Worm (Caenorhabditis elegans) whole organism, young adult: ENCODE results near the gene F27E5.8.

Experiments used
- B0019.2 ChIP-seq: fragments of 200-800 bp; sonication (Bioruptor generic); conservative IDR thresholded peaks from 2 replicates; pipeline ENCODE4 v1.3.6; 2022; ENCODE audit warnings: missing genetic modification reagents, missing genetic modification characterization, missing compliant biosample characterization
- B0035.1 ChIP-seq: sonication (generic microtip); optimal IDR thresholded peaks from 2 replicates; lab custom pipeline; 2016; ENCODE audit warnings: missing genetic modification characterization, mild to moderate bottlenecking, missing compliant biosample characterization, missing genotype, missing genetic modification reagents
- F22D6.2 ChIP-seq: sonication (generic microtip); optimal IDR thresholded peaks from 2 replicates; lab custom pipeline; 2016; ENCODE audit warnings: mild to moderate bottlenecking, missing genetic modification characterization, missing compliant biosample characterization
- F37B4.10 ChIP-seq: fragments of 200-800 bp; sonication (Bioruptor generic); IDR thresholded peaks from 2 replicates; pipeline ENCODE4 v1.3.6; 2022; ENCODE audit warnings: missing genetic modification characterization, missing compliant biosample characterization
- F39B2.1 ChIP-seq: fragments of 200-800 bp; sonication (Bioruptor generic); IDR thresholded peaks from 2 replicates; pipeline ENCODE4 v1.3.6; 2022; ENCODE audit warnings: missing genetic modification reagents, missing genetic modification characterization, missing compliant biosample characterization
- F49E8.2 ChIP-seq: sonication (generic microtip); optimal IDR thresholded peaks from 3 replicates; lab custom pipeline; 2017; ENCODE audit warnings: missing genetic modification characterization, mild to moderate bottlenecking, missing compliant biosample characterization, antibody characterized with exemption, moderate library complexity; ENCODE audit not compliant: insufficient read depth
- K12H6.12 ChIP-seq: fragments of 200-800 bp; sonication (Bioruptor generic); optimal IDR thresholded peaks from 2 replicates; lab custom pipeline; 2018; ENCODE audit warnings: mild to moderate bottlenecking, missing genetic modification characterization, missing compliant biosample characterization
- T07F8.4 ChIP-seq: sonication (generic microtip); optimal IDR thresholded peaks from 2 replicates; lab custom pipeline; 2016; ENCODE audit warnings: mild to moderate bottlenecking, missing genetic modification characterization, moderate library complexity, missing compliant biosample characterization
- Y53F4B.3 ChIP-seq: fragments of 200-800 bp; sonication (Bioruptor generic); IDR thresholded peaks from 2 replicates; pipeline ENCODE4 v1.3.6; 2022; ENCODE audit warnings: missing genetic modification reagents, missing genetic modification characterization, missing compliant biosample characterization
- Y53G8AR.9 ChIP-seq: fragments of 200-800 bp; sonication (Bioruptor generic); conservative IDR thresholded peaks from 2 replicates; pipeline ENCODE4 v1.3.6; 2022; ENCODE audit warnings: missing genetic modification reagents, missing genetic modification characterization, missing compliant biosample characterization
- Y67H2A.10 ChIP-seq: fragments of 200-800 bp; sonication (Bioruptor generic); conservative IDR thresholded peaks from 2 replicates; pipeline ENCODE4 v1.3.6; 2022; ENCODE audit warnings: missing genetic modification reagents, missing genetic modification characterization, missing compliant biosample characterization
- akir-1 ChIP-seq: fragments of 200-800 bp; sonication (Bioruptor generic); optimal IDR thresholded peaks from 2 replicates; lab custom pipeline; 2018; ENCODE audit warnings: mild to moderate bottlenecking, missing genetic modification characterization, moderate library complexity, missing compliant biosample characterization
- ama-1 ChIP-seq, 3 experiments: fragments of 150-350 bp in 1 of 3; sonication (generic microtip) in 2 of 3; optimal IDR thresholded peaks; 2 replicates each; lab custom pipeline; 2014 to 2018; ENCODE audit warnings: missing biosample characterization in 2 of 3, missing genetic modification characterization in 2 of 3, missing genetic modification reagents in 2 of 3
- aptf-3 ChIP-seq: fragments of 200-800 bp; sonication (Bioruptor generic); IDR thresholded peaks from 2 replicates; pipeline ENCODE4 v1.3.6; 2022; ENCODE audit warnings: missing genetic modification characterization, missing compliant biosample characterization
- atf-7 ChIP-seq: sonication (generic microtip); optimal IDR thresholded peaks from 2 replicates; lab custom pipeline; 2017; ENCODE audit warnings: mild to moderate bottlenecking, missing genetic modification characterization, missing compliant biosample characterization
- athp-1 ChIP-seq: sonication (generic microtip); optimal IDR thresholded peaks from 2 replicates; lab custom pipeline; 2017; ENCODE audit warnings: mild to moderate bottlenecking, missing genetic modification characterization, missing compliant biosample characterization
- attf-6 ChIP-seq: fragments of 200-800 bp; sonication (Bioruptor generic); IDR thresholded peaks from 2 replicates; pipeline ENCODE4 v1.3.6; 2022; ENCODE audit warnings: missing genetic modification reagents, missing genetic modification characterization, missing compliant biosample characterization
- bed-2 ChIP-seq: fragments of 200-800 bp; sonication (Bioruptor generic); IDR thresholded peaks from 2 replicates; pipeline ENCODE4 v1.3.6; 2022; ENCODE audit warnings: missing genetic modification reagents, missing genetic modification characterization, missing compliant biosample characterization
- cebp-2 ChIP-seq: fragments of 200-800 bp; sonication (Bioruptor generic); IDR thresholded peaks from 2 replicates; pipeline ENCODE4 v1.3.6; 2022; ENCODE audit warnings: missing genetic modification characterization, missing compliant biosample characterization
- ceh-27 ChIP-seq: fragments of 200-800 bp; sonication (Bioruptor generic); optimal IDR thresholded peaks from 2 replicates; lab custom pipeline; 2018; ENCODE audit warnings: mild to moderate bottlenecking, missing genetic modification characterization, moderate library complexity, missing compliant biosample characterization
- ceh-79 ChIP-seq: sonication (generic microtip); optimal IDR thresholded peaks from 2 replicates; lab custom pipeline; 2017; ENCODE audit warnings: mild to moderate bottlenecking, missing genetic modification characterization, missing compliant biosample characterization
- dpff-1 ChIP-seq: sonication (generic microtip); optimal IDR thresholded peaks from 2 replicates; lab custom pipeline; 2017; ENCODE audit warnings: mild to moderate bottlenecking, missing genetic modification characterization, missing compliant biosample characterization
- dpl-1 ChIP-seq: fragments of 150-350 bp; optimal IDR thresholded peaks from 2 replicates; lab custom pipeline; 2014; ENCODE audit warnings: missing biosample characterization, missing genetic modification reagents, missing genetic modification characterization
- efl-1 ChIP-seq: fragments of 150-350 bp; optimal IDR thresholded peaks from 2 replicates; lab custom pipeline; 2014; ENCODE audit warnings: missing biosample characterization, missing genetic modification reagents, missing genetic modification characterization
- ekl-4 ChIP-seq: fragments of 200-800 bp; sonication (Bioruptor generic); IDR thresholded peaks from 2 replicates; pipeline ENCODE4 v1.3.6; 2022; ENCODE audit warnings: missing genetic modification reagents, missing genetic modification characterization, missing compliant biosample characterization
- fkh-3 ChIP-seq: sonication (generic microtip); optimal IDR thresholded peaks from 2 replicates; lab custom pipeline; 2016; ENCODE audit warnings: mild to moderate bottlenecking, missing genetic modification characterization, missing compliant biosample characterization
- gei-17 ChIP-seq: fragments of 200-800 bp; sonication (Bioruptor generic); optimal IDR thresholded peaks from 2 replicates; lab custom pipeline; 2018; ENCODE audit warnings: mild to moderate bottlenecking, missing genetic modification characterization, missing compliant biosample characterization
- hmg-1.2 ChIP-seq: fragments of 200-800 bp; sonication (Bioruptor generic); IDR thresholded peaks from 2 replicates; pipeline ENCODE4 v1.3.6; 2022; ENCODE audit warnings: missing genetic modification reagents, missing genetic modification characterization, missing compliant biosample characterization
- hsf-1 ChIP-seq: fragments of 200-800 bp; sonication (Bioruptor generic); IDR thresholded peaks from 2 replicates; pipeline ENCODE4 v1.3.6; 2022; ENCODE audit warnings: missing genetic modification reagents, missing genetic modification characterization, missing compliant biosample characterization
- lag-1 ChIP-seq: fragments of 200-800 bp; sonication (Bioruptor generic); IDR thresholded peaks from 2 replicates; pipeline ENCODE4 v1.3.6; 2022; ENCODE audit warnings: missing genetic modification reagents, missing genetic modification characterization, missing compliant biosample characterization
- lin-26 ChIP-seq: fragments of 200-800 bp; sonication (Bioruptor generic); IDR thresholded peaks from 2 replicates; pipeline ENCODE4 v1.3.6; 2022; ENCODE audit warnings: missing genetic modification reagents, missing genetic modification characterization, missing compliant biosample characterization
- lin-54 ChIP-seq: fragments of 200-800 bp; sonication (Bioruptor generic); optimal IDR thresholded peaks from 2 replicates; lab custom pipeline; 2018; ENCODE audit warnings: mild to moderate bottlenecking, missing genetic modification characterization, missing compliant biosample characterization
- lir-1 ChIP-seq: fragments of 200-800 bp; sonication (Bioruptor generic); conservative IDR thresholded peaks from 2 replicates; pipeline ENCODE4 v1.3.6; 2022; ENCODE audit warnings: missing genetic modification reagents, missing genetic modification characterization, missing compliant biosample characterization
- lsl-1 ChIP-seq: fragments of 200-800 bp; sonication (Bioruptor generic); optimal IDR thresholded peaks from 2 replicates; lab custom pipeline; 2018; ENCODE audit warnings: mild to moderate bottlenecking, missing genetic modification characterization, moderate library complexity, missing compliant biosample characterization
- madf-8 ChIP-seq: fragments of 200-800 bp; sonication (Bioruptor generic); conservative IDR thresholded peaks from 2 replicates; pipeline ENCODE4 v1.3.6; 2022; ENCODE audit warnings: missing genetic modification reagents, missing genetic modification characterization, missing compliant biosample characterization
- nhr-120 ChIP-seq: fragments of 200-800 bp; sonication (Bioruptor generic); IDR thresholded peaks from 2 replicates; pipeline ENCODE4 v1.3.6; 2022; ENCODE audit warnings: missing genetic modification characterization, missing compliant biosample characterization
- nhr-179 ChIP-seq: sonication (generic microtip); optimal IDR thresholded peaks from 2 replicates; lab custom pipeline; 2016; ENCODE audit warnings: mild to moderate bottlenecking, missing genetic modification characterization, missing compliant biosample characterization
- nhr-80 ChIP-seq: sonication (generic microtip); optimal IDR thresholded peaks from 2 replicates; lab custom pipeline; 2016; ENCODE audit warnings: missing genetic modification characterization, missing compliant biosample characterization
- nhr-90 ChIP-seq: sonication (generic microtip); optimal IDR thresholded peaks from 2 replicates; lab custom pipeline; 2016; ENCODE audit warnings: missing genotype, mild to moderate bottlenecking, missing genetic modification characterization, missing compliant biosample characterization
- pbrm-1 ChIP-seq: fragments of 200-800 bp; sonication (Bioruptor generic); IDR thresholded peaks from 2 replicates; pipeline ENCODE4 v1.3.6; 2022; ENCODE audit warnings: missing genetic modification reagents, missing genetic modification characterization, missing compliant biosample characterization
- repo-1 ChIP-seq: sonication (generic microtip); optimal IDR thresholded peaks from 2 replicates; lab custom pipeline; 2017; ENCODE audit warnings: mild to moderate bottlenecking, missing genetic modification characterization, missing compliant biosample characterization
- snpc-3.4 ChIP-seq: sonication (generic microtip); optimal IDR thresholded peaks from 2 replicates; lab custom pipeline; 2017; ENCODE audit warnings: missing genetic modification characterization, mild to moderate bottlenecking, missing compliant biosample characterization, antibody characterized with exemption, moderate library complexity, missing genotype, missing genetic modification reagents
- snpc-4 ChIP-seq, 5 experiments: fragments of 150-350 bp in 1 of 5; sonication (generic microtip) in 4 of 5; optimal IDR thresholded peaks; 2 replicates each; lab custom pipeline; 2014 to 2018; ENCODE audit warnings: missing genetic modification characterization in 5 of 5, missing biosample characterization in 3 of 5, antibody characterized with exemption in 2 of 5, mild to moderate bottlenecking in 2 of 5, missing compliant biosample characterization in 2 of 5, missing genotype in 2 of 5, moderate library complexity in 2 of 5, missing genetic modification reagents in 1 of 5
- tbx-9 ChIP-seq: sonication (generic microtip); optimal IDR thresholded peaks from 2 replicates; lab custom pipeline; 2016; ENCODE audit warnings: borderline replicate concordance, missing genetic modification characterization, inconsistent platforms, missing compliant biosample characterization
- xnd-1 ChIP-seq: sonication (generic microtip); optimal IDR thresholded peaks from 2 replicates; lab custom pipeline; 2016; ENCODE audit warnings: missing genotype, missing genetic modification reagents, missing genetic modification characterization, missing compliant biosample characterization
- zfh-2 ChIP-seq: fragments of 200-800 bp; sonication (Bioruptor generic); conservative IDR thresholded peaks from 2 replicates; pipeline ENCODE4 v1.3.6; 2022; ENCODE audit warnings: missing genetic modification reagents, missing genetic modification characterization, missing compliant biosample characterization
- ztf-22 ChIP-seq: fragments of 200-800 bp; sonication (Bioruptor generic); optimal IDR thresholded peaks from 2 replicates; lab custom pipeline; 2018; ENCODE audit warnings: mild to moderate bottlenecking, missing genetic modification characterization, moderate library complexity, missing compliant biosample characterization
- ztf-3 ChIP-seq: fragments of 200-800 bp; sonication (Bioruptor generic); optimal IDR thresholded peaks from 2 replicates; lab custom pipeline; 2018; ENCODE audit warnings: mild to moderate bottlenecking, missing genetic modification characterization, missing compliant biosample characterization

Gene F27E5.8

DNA sequence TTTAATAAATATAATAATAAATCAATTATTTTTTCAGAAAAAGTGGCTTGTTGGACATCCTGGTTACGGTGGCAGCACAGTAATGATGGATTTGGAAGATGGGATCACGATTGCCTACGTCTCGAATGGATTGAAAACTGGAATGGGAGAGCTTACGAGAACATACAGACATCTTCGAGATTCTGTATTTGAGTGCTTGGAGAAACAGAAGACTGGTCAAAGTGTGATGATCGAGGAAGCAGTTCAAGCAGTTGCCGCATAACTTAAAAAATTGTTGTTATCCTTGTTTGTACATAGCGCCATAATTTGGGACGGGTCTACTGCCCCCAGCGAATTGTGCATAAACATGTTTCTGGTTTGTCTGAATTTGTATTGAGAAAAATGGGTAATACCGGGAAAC lies 28.9 kb downstream of the F27E5.8 start (continued):
- TF ChIP-seq lin-54 (GFP tag; lab: Kevin White, UChicago) (no peak), fkh-3 (tag; lab: Kevin White, UChicago) (no peak), pbrm-1 (GFP tag; lab: Robert Waterston, UW) (0 out of 2 replicates have a peak, but pooled peaks have one; percentile 17), efl-1 (GFP tag; lab: Kevin White, UChicago) (no peak), nhr-120 (GFP tag; lab: Robert Waterston, UW) (no peak), ama-1 (optimal IDR thresholded peaks at IDR 0.05; lab: Kevin White, UChicago) (no peak), ama-1 (GFP tag; optimal IDR thresholded peaks at IDR 0.05; lab: Kevin White, UChicago) (no peak), gei-17 (GFP tag; lab: Kevin White, UChicago) (no peak), nhr-179 (tag; lab: Kevin White, UChicago) (no peak), snpc-4 (GFP tag; optimal IDR thresholded peaks at IDR 0.05; lab: Kevin White, UChicago) (no peak), snpc-4 (tag; optimal IDR thresholded peaks at IDR 0.05; lab: Kevin White, UChicago) (no peak), dpl-1 (GFP tag; lab: Kevin White, UChicago) (no peak), K12H6.12 (no peak), ekl-4 (GFP tag; lab: Robert Waterston, UW) (peak; percentile 63; the same call in 1 of the 2 replicates), zfh-2 (GFP tag; lab: Robert Waterston, UW) (no peak), xnd-1 (tag; lab: Kevin White, UChicago) (no peak), attf-6 (GFP tag; lab: Robert Waterston, UW) (no peak), Y67H2A.10 (GFP tag; lab: Robert Waterston, UW) (no peak), tbx-9 (tag; lab: Kevin White, UChicago) (no peak), ztf-3 (no peak), cebp-2 (no peak), lag-1 (GFP tag; lab: Robert Waterston, UW) (no peak), aptf-3 (GFP tag; lab: Robert Waterston, UW) (no peak), akir-1 (GFP tag; lab: Kevin White, UChicago) (no peak), ceh-79 (no peak), athp-1 (tag; lab: Kevin White, UChicago) (no peak), hmg-1.2 (GFP tag; lab: Robert Waterston, UW) (0 out of 2 replicates have a peak, but pooled peaks have one; percentile 14), snpc-3.4 (no peak), atf-7 (tag; lab: Kevin White, UChicago) (no peak), lsl-1 (GFP tag; lab: Kevin White, UChicago) (no peak), lin-26 (GFP tag; lab: Robert Waterston, UW) (peak; percentile 41; the same call in 1 of the 2 replicates), repo-1 (peak; percentile 50), dpff-1 (no peak), lir-1 (no peak), F37B4.10 (GFP tag; lab: Robert Waterston, UW) (no peak), ztf-22 (GFP tag; lab: Kevin White, UChicago) (no peak), F39B2.1 (no peak), T07F8.4 (no peak), nhr-80 (tag; lab: Kevin White, UChicago) (no peak), B0019.2 (no peak), F22D6.2 (tag; lab: Kevin White, UChicago) (no peak), F49E8.2 (tag; lab: Kevin White, UChicago) (peak; percentile 47), Y53G8AR.9 (no peak; the same call in 1 of the 2 replicates), Y53F4B.3 (GFP tag; lab: Robert Waterston, UW) (no peak), hsf-1 (GFP tag; lab: Robert Waterston, UW) (peak; percentile 49; the same call in 1 of the 2 replicates), nhr-90 (tag; lab: Kevin White, UChicago) (no peak), madf-8 (GFP tag; lab: Robert Waterston, UW) (no peak), B0035.1 (tag; lab: Kevin White, UChicago) (no peak), ceh-27 (GFP tag; lab: Kevin White, UChicago) (no peak), bed-2 (GFP tag; lab: Robert Waterston, UW) (no peak)
